Worm (Caenorhabditis elegans): ENCODE measurements around the gene ZK829.9.

DNA sequence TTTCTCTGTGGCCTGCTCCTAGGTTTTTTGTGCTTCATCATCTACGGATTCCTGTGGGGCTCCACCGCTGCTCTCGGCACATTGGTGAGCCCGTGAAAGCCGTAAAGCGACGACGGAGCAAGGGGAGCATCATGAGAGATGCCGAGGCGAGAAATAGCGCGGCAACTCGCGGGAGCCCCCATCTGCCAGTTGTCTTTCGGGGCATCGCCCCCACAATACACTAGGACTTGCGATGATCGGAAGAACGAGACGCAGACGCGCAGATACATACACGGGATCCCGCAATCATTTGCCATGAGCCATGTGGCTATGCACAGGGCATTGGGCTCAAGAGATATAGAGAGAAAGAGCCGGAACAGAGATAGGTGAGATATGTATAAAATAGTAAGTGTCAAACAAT, 40.0 kb downstream of the ZK829.9 start:
- TF ChIP-seq him-1 (tag; optimal IDR thresholded peaks at IDR 0.05) (no peak), W03F9.2 (tag; optimal IDR thresholded peaks at IDR 0.05) (no peak), dao-5 (tag; optimal IDR thresholded peaks at IDR 0.05) (no peak)

All from whole organism, L4/young adult.